Fruit fly (Drosophila melanogaster): ENCODE measurements around the gene CG15456.

Gene CG15456

dm6 chrX:20429482-20430204 lies 2.8 kb upstream of the CG15456 start, which contains the start of the genes CG11710 and mal (continued):
- TF ChIP-seq CG13775 (GFP tag; optimal IDR thresholded peaks at IDR 0.05) (peak; percentile 69), br (optimal IDR thresholded peaks at IDR 0.05) (no peak), CG9215 (GFP tag; IDR thresholded peaks at IDR 0.05) (peak; percentile 79), ara (GFP tag; IDR thresholded peaks at IDR 0.05) (peak; percentile 37; the same call in 1 of the 2 replicates), Hmr (GFP tag; optimal IDR thresholded peaks at IDR 0.05) (no peak), CG6254 (GFP tag; optimal IDR thresholded peaks at IDR 0.05) (no peak), chn (GFP tag; optimal IDR thresholded peaks at IDR 0.05) (peak; percentile 61), z (GFP tag; IDR thresholded peaks at IDR 0.05) (no peak), ttk (GFP tag; IDR thresholded peaks at IDR 0.05) (peak; percentile 56; the same call in 1 of the 2 replicates), CG17186 (GFP tag; optimal IDR thresholded peaks at IDR 0.05) (peak; percentile 0), ash1 (GFP tag; optimal IDR thresholded peaks at IDR 0.05) (no peak), stwl (tag; optimal IDR thresholded peaks at IDR 0.05) (peak; percentile 21), schlank (tag; optimal IDR thresholded peaks at IDR 0.05) (peak; percentile 2), row (GFP tag; IDR thresholded peaks at IDR 0.05) (peak; percentile 95), Gsc (GFP tag; IDR thresholded peaks at IDR 0.05) (peak; percentile 60), BEAF-32 (GFP tag; optimal IDR thresholded peaks at IDR 0.05) (peak; percentile 43), E2f2 (GFP tag; IDR thresholded peaks at IDR 0.05) (peak; percentile 39; the same call in 1 of the 2 replicates), Awh (GFP tag; IDR thresholded peaks at IDR 0.05) (no peak)

- TF ChIP-seq nmo (GFP tag; optimal IDR thresholded peaks at IDR 0.05) (peak; percentile 69), Six4 (GFP tag; optimal IDR thresholded peaks at IDR 0.05) (no peak), CG11723 (GFP tag; optimal IDR thresholded peaks at IDR 0.05) (no peak), CG3407 (GFP tag; optimal IDR thresholded peaks at IDR 0.05) (no peak), chif (GFP tag; optimal IDR thresholded peaks at IDR 0.05) (peak in 1 of 2 experiments; percentile 21), CG7745 (tag; optimal IDR thresholded peaks at IDR 0.05) (no peak), lmd (GFP tag; IDR thresholded peaks at IDR 0.05) (peak; percentile 19; the same call in 1 of the 2 replicates), CG13424 (tag; optimal IDR thresholded peaks at IDR 0.05) (peak; percentile 7), Med (GFP tag) (peak; percentile 88), lilli (GFP tag; optimal IDR thresholded peaks at IDR 0.05) (peak; percentile 45), CG1792 (GFP tag; optimal IDR thresholded peaks at IDR 0.05) (peak; percentile 28), CG7963 (GFP tag; IDR thresholded peaks at IDR 0.05; ENCODE audit: partially characterized antibody) (peak; percentile 81), run (tag; optimal IDR thresholded peaks at IDR 0.05) (no peak), amos (GFP tag; IDR thresholded peaks at IDR 0.05; ENCODE audit: partially characterized antibody) (peak; percentile 80), CG10543 (GFP tag; optimal IDR thresholded peaks at IDR 0.05) (no peak), CG6254 (GFP tag; optimal IDR thresholded peaks at IDR 0.05) (no peak), chinmo (GFP tag; IDR thresholded peaks at IDR 0.05; ENCODE audit: partially characterized antibody) (peak; percentile 49; the same call in 1 of the 4 replicates), Rx (GFP tag; IDR thresholded peaks at IDR 0.05) (no peak), grau (tag; optimal IDR thresholded peaks at IDR 0.05) (peak; percentile 36), Dll (GFP tag; IDR thresholded peaks at IDR 0.05; ENCODE audit: partially characterized antibody) (peak; percentile 91), sisA (GFP tag; IDR thresholded peaks at IDR 0.05) (0 out of 2 replicates have a peak, but pooled peaks have one; percentile 25), CG16813 (GFP tag; IDR thresholded peaks at IDR 0.05; ENCODE audit: partially characterized antibody) (peak; percentile 91), CG3995 (GFP tag; optimal IDR thresholded peaks at IDR 0.05) (peak; percentile 60), crp (GFP tag; optimal IDR thresholded peaks at IDR 0.05) (peak in 1 of 2 experiments; percentile 51), CG14667 (GFP tag; IDR thresholded peaks at IDR 0.05) (no peak), pzg (GFP tag; optimal IDR thresholded peaks at IDR 0.05) (peak; percentile 54), Nf-YB (GFP tag; optimal IDR thresholded peaks at IDR 0.05) (peak; percentile 48), jumu (GFP tag; optimal IDR thresholded peaks at IDR 0.05) (peak; percentile 7), HLH4C (GFP tag; IDR thresholded peaks at IDR 0.05; ENCODE audit: partially characterized antibody) (peak; percentile 95), prd (optimal IDR thresholded peaks at IDR 0.05) (no peak), prd (GFP tag; IDR thresholded peaks at IDR 0.05) (peak; percentile 40; the same call in 1 of the 3 replicates)
These were observed 3.1 kb downstream of the CG15456 start, which contains the start of the genes Pp4-19C and cactin for dm6 chrX:20423747-20424165. Pp4-19C (minus strand) TSS chrX:20424002. cactin (plus strand) TSS chrX:20424069.

Measured in whole organism, embryonic.